Fruit fly (Drosophila melanogaster): ENCODE data around the gene Srp54k.

Gene Srp54k

dm6 chr3L:5145814-5146244, 6.6 kb upstream of the Srp54k start, which contains the start of the genes Fitm and AlaRS-m (continued):
- TF ChIP-seq Dfd (GFP tag; optimal IDR thresholded peaks at IDR 0.05) (no peak), dan (GFP tag; IDR thresholded peaks at IDR 0.05) (no peak), CG43689 (GFP tag; IDR thresholded peaks at IDR 0.05) (no peak), ab (GFP tag; optimal IDR thresholded peaks at IDR 0.05) (no peak), CG3726 (GFP tag; IDR thresholded peaks at IDR 0.05) (no peak), stwl (tag; optimal IDR thresholded peaks at IDR 0.05) (peak; percentile 30), wor (GFP tag; IDR thresholded peaks at IDR 0.05) (no peak), CG9817 (tag; optimal IDR thresholded peaks at IDR 0.05) (no peak), Sox100B (GFP tag; optimal IDR thresholded peaks at IDR 0.05) (no peak), Max (GFP tag; optimal IDR thresholded peaks at IDR 0.05) (no peak), bbx (GFP tag; IDR thresholded peaks at IDR 0.05; ENCODE audit: partially characterized antibody) (0 out of 2 replicates have a peak, but pooled peaks have one; percentile 20), CG9797 (GFP tag; optimal IDR thresholded peaks at IDR 0.05) (no peak), CG10274 (GFP tag; optimal IDR thresholded peaks at IDR 0.05) (no peak), Gsc (GFP tag; IDR thresholded peaks at IDR 0.05) (no peak), CG6765 (GFP tag; optimal IDR thresholded peaks at IDR 0.05) (no peak), ci (GFP tag; IDR thresholded peaks at IDR 0.05) (0 out of 3 replicates have a peak, but pooled peaks have one; percentile 14), CG17186 (GFP tag; optimal IDR thresholded peaks at IDR 0.05) (no peak), dmrt11E (tag; optimal IDR thresholded peaks at IDR 0.05) (no peak), luna (GFP tag; optimal IDR thresholded peaks at IDR 0.05) (no peak), CG11456 (GFP tag; IDR thresholded peaks at IDR 0.05) (no peak), MESR4 (GFP tag; optimal IDR thresholded peaks at IDR 0.05) (peak; percentile 68), Hmr (GFP tag; optimal IDR thresholded peaks at IDR 0.05) (no peak), seq (GFP tag; IDR thresholded peaks at IDR 0.05) (no peak), Mad (GFP tag; optimal IDR thresholded peaks at IDR 0.05) (no peak), HLH4C (GFP tag; IDR thresholded peaks at IDR 0.05; ENCODE audit: partially characterized antibody) (0 out of 3 replicates have a peak, but pooled peaks have one; percentile 35), CG15514 (GFP tag; optimal IDR thresholded peaks at IDR 0.05) (peak; percentile 63), Bdp1 (GFP tag; optimal IDR thresholded peaks at IDR 0.05) (no peak), Dp (GFP tag; optimal IDR thresholded peaks at IDR 0.05) (peak; percentile 55), CG14667 (GFP tag; IDR thresholded peaks at IDR 0.05) (no peak), CG9609 (GFP tag; optimal IDR thresholded peaks at IDR 0.05) (no peak), sd (tag; optimal IDR thresholded peaks at IDR 0.05) (peak; percentile 96)

DNA sequence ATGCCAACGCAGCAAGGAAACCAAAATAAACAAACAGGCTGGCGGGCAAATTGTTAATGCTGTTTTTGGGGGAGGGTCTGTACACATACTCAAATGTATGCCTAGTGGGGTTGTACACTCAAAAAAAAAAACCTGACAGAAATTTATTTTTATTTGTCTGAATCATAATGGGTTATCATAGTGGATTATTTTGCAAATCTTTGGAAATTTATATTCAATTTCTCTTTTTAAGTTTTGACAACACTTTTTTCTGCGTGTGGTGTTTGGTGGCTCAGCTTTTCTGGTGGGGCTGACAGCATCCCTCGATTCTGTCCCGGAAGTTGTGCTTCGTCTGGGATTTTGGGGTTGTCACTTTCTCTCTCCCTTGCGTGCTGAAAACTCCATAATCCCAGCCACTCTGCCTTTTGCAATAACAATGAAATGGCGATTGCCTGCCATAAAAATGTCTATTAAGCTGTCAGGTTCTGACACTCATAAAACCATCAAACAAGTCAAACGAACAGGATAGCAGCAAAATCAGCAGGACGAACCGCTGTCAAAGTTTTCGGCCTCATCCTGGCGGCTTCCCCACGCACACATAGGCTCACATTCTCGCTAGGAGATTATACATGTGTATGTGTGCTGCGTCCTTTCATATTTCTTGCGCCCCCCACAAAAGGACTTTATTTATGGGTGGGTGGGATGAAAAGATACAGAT, 2.6 kb downstream of the Srp54k start:
- TF ChIP-seq lov (optimal IDR thresholded peaks at IDR 0.05): no peak
- TF ChIP-seq lov (GFP tag; IDR thresholded peaks at IDR 0.05): 0 out of 3 replicates have a peak, but pooled peaks have one; percentile 35
- peak; percentile 74; the same call in 1 of the 2 replicates for TF ChIP-seq rib (GFP tag; IDR thresholded peaks at IDR 0.05)
- peak; percentile 55 to 69 for TF ChIP-seq chif (GFP tag; optimal IDR thresholded peaks at IDR 0.05)
- peak; percentile 56; the same call in 1 of the 2 replicates for TF ChIP-seq CG1024 (GFP tag; IDR thresholded peaks at IDR 0.05)
- TF ChIP-seq twi (tag; optimal IDR thresholded peaks at IDR 0.05): no peak
- peak; percentile 91 for TF ChIP-seq HLH3B (GFP tag; IDR thresholded peaks at IDR 0.05)
- peak; percentile 54 for TF ChIP-seq schlank (tag; optimal IDR thresholded peaks at IDR 0.05)
- peak; percentile 68 for TF ChIP-seq Gug (GFP tag; IDR thresholded peaks at IDR 0.05)
- no peak for TF ChIP-seq Deaf1 (tag; optimal IDR thresholded peaks at IDR 0.05)
- TF ChIP-seq CG11695 (GFP tag; IDR thresholded peaks at IDR 0.05): peak; percentile 69; the same call in 2 of the 3 replicates
- no peak for TF ChIP-seq dm (GFP tag; optimal IDR thresholded peaks at IDR 0.05)
- TF ChIP-seq Elba2 (GFP tag; optimal IDR thresholded peaks at IDR 0.05): no peak
- TF ChIP-seq GATAe (GFP tag; conservative IDR thresholded peaks at IDR 0.05): 0 out of 2 replicates have a peak, but pooled peaks have one; percentile 41
- TF ChIP-seq peb (GFP tag; IDR thresholded peaks at IDR 0.05): peak; percentile 58; the same call in 1 of the 2 replicates
- TF ChIP-seq fru (optimal IDR thresholded peaks at IDR 0.05): no peak
- peak; percentile 65 for TF ChIP-seq CG16863 (GFP tag; optimal IDR thresholded peaks at IDR 0.05)
- TF ChIP-seq CG43689 (GFP tag; IDR thresholded peaks at IDR 0.05): no peak; the same call in none of the 2 replicates
- TF ChIP-seq CG7928 (GFP tag; optimal IDR thresholded peaks at IDR 0.05): peak; percentile 12
- peak; percentile 41 for TF ChIP-seq CG1603 (tag; optimal IDR thresholded peaks at IDR 0.05)
- peak; percentile 76 for TF ChIP-seq cwo (GFP tag; optimal IDR thresholded peaks at IDR 0.05)

Data from whole organism, embryonic.